Worm (Caenorhabditis elegans): ENCODE results near the gene mbk-2.

Gene mbk-2

ce11 chrIV:13082106-13082505 is 73.1 kb downstream of the mbk-2 start (continued):
- TF ChIP-seq egl-43 (GFP tag; IDR thresholded peaks at IDR 0.05) = 0 out of 2 replicates have a peak, but pooled peaks have one; percentile 40
- TF ChIP-seq nhr-111 (GFP tag; optimal IDR thresholded peaks at IDR 0.05) = no peak

- TF ChIP-seq lim-7 (GFP tag; IDR thresholded peaks at IDR 0.05) = 0 out of 2 replicates have a peak, but pooled peaks have one; percentile 38
- TF ChIP-seq nhr-25 (tag; optimal IDR thresholded peaks at IDR 0.05; ENCODE audit: borderline replicate concordance, insufficient read depth) = peak; percentile 81
- TF ChIP-seq unc-62 (GFP tag; optimal IDR thresholded peaks at IDR 0.05 in 1 of 2) = peak in 1 of 2 experiments; percentile 86
- no peak for TF ChIP-seq unc-62 (tag; optimal IDR thresholded peaks at IDR 0.05)
- 0 out of 2 replicates have a peak, but pooled peaks have one; percentile 17 for TF ChIP-seq dmd-9 (GFP tag; IDR thresholded peaks at IDR 0.05)
- TF ChIP-seq dmd-8 (GFP tag; IDR thresholded peaks at IDR 0.05) = no peak
- TF ChIP-seq T26A8.4 (GFP tag; IDR thresholded peaks at IDR 0.05) = no peak
- peak; percentile 1 for TF ChIP-seq nhr-48 (tag; optimal IDR thresholded peaks at IDR 0.05)
- no peak for TF ChIP-seq duxl-1 (tag; optimal IDR thresholded peaks at IDR 0.05; ENCODE audit: poor library complexity)
- TF ChIP-seq aha-1 (tag) = peak; percentile 85
- no peak for TF ChIP-seq lin-39 (tag; optimal IDR thresholded peaks at IDR 0.05)
- TF ChIP-seq zfp-3 (GFP tag; conservative IDR thresholded peaks at IDR 0.05) = peak; percentile 51; the same call in 1 of the 2 replicates
- TF ChIP-seq dmd-6 (GFP tag; IDR thresholded peaks at IDR 0.05) = 0 out of 2 replicates have a peak, but pooled peaks have one; percentile 18
- TF ChIP-seq ceh-20 (GFP tag; IDR thresholded peaks at IDR 0.05) = peak; percentile 41; the same call in 1 of the 2 replicates
- TF ChIP-seq dve-1 (tag; optimal IDR thresholded peaks at IDR 0.05; ENCODE audit: insufficient read depth) = peak; percentile 39
- no peak for TF ChIP-seq ces-1 (GFP tag; optimal IDR thresholded peaks at IDR 0.05)
These were observed 74.1 kb downstream of the mbk-2 start for ce11 chrIV:13082836-13083763.

Data from whole organism, L4 larva.